Worm (Caenorhabditis elegans): ENCODE data around the gene T04A8.8.
A peak's percentile ranks its signal among the peaks of the same experiment; 100 is the strongest.

T04A8.8 gene

DNA sequence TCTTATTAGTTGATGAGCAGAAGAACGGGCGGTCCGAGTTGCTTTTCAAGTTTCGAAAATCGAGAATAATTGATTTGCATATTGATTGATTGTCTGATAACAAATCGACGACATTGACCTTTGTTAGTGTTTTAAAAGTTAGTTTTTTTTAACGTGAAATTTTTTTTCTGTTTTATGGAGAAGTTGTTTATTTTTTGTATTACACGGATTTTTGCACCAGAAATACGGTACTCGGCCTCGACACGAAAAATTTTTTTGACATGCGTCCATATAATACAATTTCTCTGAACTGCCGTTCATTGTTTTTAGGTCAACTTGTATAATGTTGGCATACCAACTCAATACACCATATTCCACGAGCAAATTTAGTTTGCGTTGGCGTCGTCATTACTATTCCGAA, 38.4 kb upstream of the T04A8.8 start, which contains the start of gene T23F11.2:
Gene T23F11.2, minus strand, starts transcription at position 101 of the 400 bp plus-strand sequence.
- TF ChIP-seq pat-9 (tag; optimal IDR thresholded peaks at IDR 0.05) (no peak), unc-55 (GFP tag; optimal IDR thresholded peaks at IDR 0.05) (no peak), ceh-48 (tag; optimal IDR thresholded peaks at IDR 0.05) (no peak), lim-6 (tag; optimal IDR thresholded peaks at IDR 0.05) (no peak), Y22D7AL.16 (tag; optimal IDR thresholded peaks at IDR 0.05) (no peak), ceh-14 (tag; optimal IDR thresholded peaks at IDR 0.05) (no peak), pqm-1 (tag; optimal IDR thresholded peaks at IDR 0.05) (no peak)

DNA sequence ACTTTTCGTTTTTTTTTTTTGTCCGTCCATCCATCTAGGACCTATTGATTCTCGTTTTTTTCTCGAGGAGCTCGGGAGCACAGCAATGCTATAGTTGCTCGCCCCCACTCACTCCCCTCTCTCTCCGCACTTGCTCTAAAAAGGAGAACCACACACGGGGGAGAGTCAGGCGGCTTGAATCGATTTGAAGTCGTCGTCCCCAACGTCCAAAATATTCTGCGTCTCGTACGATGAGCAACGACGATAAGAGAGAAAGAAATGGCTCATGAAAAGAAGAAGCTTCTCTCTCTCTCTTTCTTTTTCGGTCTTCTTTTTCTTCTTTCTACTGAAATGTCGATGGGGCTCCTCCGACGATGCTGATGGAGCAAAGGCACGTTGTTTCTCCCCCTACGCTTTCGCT, 37.4 kb upstream of the T04A8.8 start:
- TF ChIP-seq che-1 (tag; optimal IDR thresholded peaks at IDR 0.05), result no peak
- TF ChIP-seq ceh-48 (tag; optimal IDR thresholded peaks at IDR 0.05), result peak; percentile 79
- no peak for TF ChIP-seq C38D4.7 (GFP tag; optimal IDR thresholded peaks at IDR 0.05)
- peak; percentile 9 for TF ChIP-seq lim-6 (tag; optimal IDR thresholded peaks at IDR 0.05)
- no peak for TF ChIP-seq sdc-2 (tag; optimal IDR thresholded peaks at IDR 0.05)
- TF ChIP-seq ceh-31 (tag; optimal IDR thresholded peaks at IDR 0.05), result peak; percentile 79
- peak; percentile 20 for TF ChIP-seq nfya-1 (tag; optimal IDR thresholded peaks at IDR 0.05)
- no peak for TF ChIP-seq fax-1 (tag; optimal IDR thresholded peaks at IDR 0.05)
- TF ChIP-seq unc-42 (tag; optimal IDR thresholded peaks at IDR 0.05), result peak; percentile 66

DNA sequence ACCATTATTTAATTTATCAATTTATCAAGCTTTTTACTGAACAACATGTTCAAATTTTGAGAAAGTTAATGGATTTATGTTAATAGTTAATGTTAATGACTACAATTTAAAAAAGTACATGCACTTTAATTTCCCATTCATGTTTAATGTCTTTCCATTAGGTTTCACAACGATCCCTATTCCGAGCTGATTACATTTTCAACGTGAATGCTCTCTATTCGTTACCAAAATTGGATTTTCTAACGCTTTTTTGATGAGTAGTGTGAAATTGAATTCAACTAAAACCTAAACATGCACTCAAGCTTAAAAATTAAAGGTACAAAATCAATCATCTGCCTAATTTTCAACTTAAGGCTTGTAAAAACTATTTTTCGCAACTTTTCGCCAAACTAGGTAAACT, 36.4 kb upstream of the T04A8.8 start:
- peak; percentile 56 for TF ChIP-seq unc-42 (tag; optimal IDR thresholded peaks at IDR 0.05)
- TF ChIP-seq sdc-2 (tag; optimal IDR thresholded peaks at IDR 0.05), result no peak
- TF ChIP-seq unc-86 (tag; optimal IDR thresholded peaks at IDR 0.05), result no peak
- no peak for TF ChIP-seq lin-11 (tag; optimal IDR thresholded peaks at IDR 0.05)

DNA sequence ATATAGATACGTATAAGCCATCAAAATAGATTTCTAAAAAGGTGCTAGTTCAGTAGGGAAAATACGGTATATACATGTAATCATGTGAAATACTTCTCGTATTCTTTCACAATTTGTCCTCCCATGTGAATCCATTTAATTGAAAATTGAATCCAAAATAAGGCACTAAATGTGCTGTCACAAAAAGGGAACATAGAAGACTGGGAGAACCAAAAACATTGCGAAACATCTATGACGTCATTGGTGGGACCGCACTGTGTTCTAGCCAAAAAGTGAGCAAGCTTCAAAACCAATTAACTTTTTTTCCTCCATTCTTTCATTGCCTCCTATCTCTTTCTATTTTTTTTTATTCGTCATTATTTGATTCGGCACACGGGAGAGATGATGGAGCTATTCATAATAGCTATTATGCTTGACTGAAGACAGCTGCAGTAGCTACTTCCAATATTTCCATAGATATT, 35.4 kb upstream of the T04A8.8 start, which contains the start of gene cdka-1:
Gene cdka-1, plus strand, starts transcription at position 411 of the 461 bp plus-strand sequence.
- TF ChIP-seq hlh-15 (tag; optimal IDR thresholded peaks at IDR 0.05) (no peak), tbx-2 (tag; optimal IDR thresholded peaks at IDR 0.05) (no peak), ceh-31 (tag; optimal IDR thresholded peaks at IDR 0.05) (no peak), nhr-232 (tag; optimal IDR thresholded peaks at IDR 0.05) (no peak), ahr-1 (tag; optimal IDR thresholded peaks at IDR 0.05) (no peak), eyg-1 (tag; optimal IDR thresholded peaks at IDR 0.05) (no peak), ttx-3 (tag; optimal IDR thresholded peaks at IDR 0.05) (no peak), pat-9 (tag; optimal IDR thresholded peaks at IDR 0.05) (no peak), C38D4.7 (GFP tag; optimal IDR thresholded peaks at IDR 0.05) (no peak)

DNA sequence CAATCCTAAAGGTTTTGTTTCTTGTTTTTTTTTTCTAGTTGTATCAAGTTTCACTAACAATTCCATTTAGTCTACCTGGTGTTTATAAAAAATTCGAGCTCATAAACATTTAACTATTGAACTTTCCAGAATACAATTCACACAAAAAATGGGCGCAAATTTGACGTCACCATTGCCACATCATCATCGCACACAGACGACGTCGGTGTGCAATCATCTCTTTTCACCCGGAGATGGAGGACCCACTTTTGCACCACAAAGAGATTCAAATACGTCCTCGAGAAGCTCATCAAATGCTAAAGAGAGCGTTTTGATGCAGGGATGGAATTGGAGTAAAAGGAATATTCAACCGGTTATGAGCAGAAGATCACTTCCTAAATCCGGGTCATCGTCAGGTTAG, 34.4 kb upstream of the T04A8.8 start:
- no peak for TF ChIP-seq tbx-2 (tag; optimal IDR thresholded peaks at IDR 0.05)
- no peak for TF ChIP-seq Y22D7AL.16 (tag; optimal IDR thresholded peaks at IDR 0.05)
- no peak for TF ChIP-seq npax-4 (tag; optimal IDR thresholded peaks at IDR 0.05)
- TF ChIP-seq unc-86 (tag; optimal IDR thresholded peaks at IDR 0.05), result no peak
- TF ChIP-seq ceh-24 (tag; optimal IDR thresholded peaks at IDR 0.05), result no peak
- TF ChIP-seq odd-2 (tag; optimal IDR thresholded peaks at IDR 0.05), result no peak
- TF ChIP-seq elt-4 (tag; optimal IDR thresholded peaks at IDR 0.05), result no peak
- no peak for TF ChIP-seq lim-6 (tag; optimal IDR thresholded peaks at IDR 0.05)
- no peak for TF ChIP-seq ama-1 (optimal IDR thresholded peaks at IDR 0.05)
- TF ChIP-seq fax-1 (tag; optimal IDR thresholded peaks at IDR 0.05), result no peak
- no peak for TF ChIP-seq sox-4 (tag; optimal IDR thresholded peaks at IDR 0.05)
- no peak for TF ChIP-seq ceh-48 (tag; optimal IDR thresholded peaks at IDR 0.05)
- TF ChIP-seq unc-55 (GFP tag; optimal IDR thresholded peaks at IDR 0.05), result no peak
- no peak for TF ChIP-seq nhr-11 (tag; optimal IDR thresholded peaks at IDR 0.05)
- no peak for TF ChIP-seq sox-2 (GFP tag; IDR thresholded peaks at IDR 0.05)
- TF ChIP-seq K09A11.1 (tag; optimal IDR thresholded peaks at IDR 0.05; ENCODE audit: insufficient read depth), result no peak
- TF ChIP-seq eyg-1 (tag; optimal IDR thresholded peaks at IDR 0.05), result no peak
- no peak for TF ChIP-seq che-1 (tag; optimal IDR thresholded peaks at IDR 0.05)

DNA sequence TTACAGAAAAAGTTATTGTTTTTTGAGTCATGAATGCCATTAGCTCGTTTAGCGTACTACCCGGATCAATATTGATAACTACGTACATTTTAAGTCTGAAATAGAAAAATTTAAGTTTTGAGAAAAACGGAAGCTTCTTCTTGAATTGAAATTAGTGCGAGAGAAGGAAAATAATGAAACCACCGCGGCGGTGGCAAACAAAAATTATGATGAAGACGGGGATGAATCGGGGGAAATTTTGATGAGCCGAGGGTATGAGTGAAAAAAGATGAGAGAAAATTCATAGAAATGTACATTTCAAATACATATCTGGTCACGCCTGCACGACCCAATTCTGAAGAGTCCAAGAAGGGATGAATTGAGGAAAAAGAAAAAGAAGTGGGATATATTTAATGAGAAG, 28.5 kb upstream of the T04A8.8 start, which contains the start of gene T23F11.4:
Gene T23F11.4, minus strand, starts transcription at position 101 of the 400 bp plus-strand sequence.
- TF ChIP-seq pag-3 (tag; optimal IDR thresholded peaks at IDR 0.05; ENCODE audit: borderline replicate concordance) (no peak), ceh-31 (tag; optimal IDR thresholded peaks at IDR 0.05) (no peak), sox-2 (GFP tag; IDR thresholded peaks at IDR 0.05) (no peak), unc-42 (tag; optimal IDR thresholded peaks at IDR 0.05) (no peak)
